Worm (Caenorhabditis elegans): ENCODE results near the gene C51E3.10.

DNA sequence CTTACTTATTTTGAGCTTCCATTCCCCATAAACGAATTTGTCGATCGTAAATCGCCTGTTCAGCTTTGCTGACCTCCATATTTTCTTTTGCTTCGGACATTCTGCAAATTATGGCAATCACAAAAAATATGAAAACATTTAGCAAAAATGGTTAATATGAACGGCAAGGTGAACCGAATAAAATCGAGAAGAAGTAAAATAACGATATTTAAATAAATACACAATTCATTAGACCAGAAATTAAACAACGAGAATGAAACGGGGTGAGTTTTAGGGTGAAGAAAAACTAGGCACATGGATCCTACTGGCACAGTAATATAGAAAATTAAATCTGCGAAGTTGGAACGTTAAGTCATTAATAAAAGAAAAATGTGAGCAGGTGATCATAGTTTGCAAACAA is 30.7 kb downstream of the C51E3.10 start, which contains the start of gene aos-1:
- TF ChIP-seq klf-2 (GFP tag; conservative IDR thresholded peaks at IDR 0.05) (no peak), med-1 (GFP tag; optimal IDR thresholded peaks at IDR 0.05; ENCODE audit: insufficient read depth) (no peak), flt-1 (GFP tag; IDR thresholded peaks at IDR 0.05) (no peak), tab-1 (GFP tag; IDR thresholded peaks at IDR 0.05) (no peak), ztf-29 (GFP tag; IDR thresholded peaks at IDR 0.05) (no peak), ref-1 (GFP tag; conservative IDR thresholded peaks at IDR 0.05) (no peak), cog-1 (tag; optimal IDR thresholded peaks at IDR 0.05) (no peak)
